Fruit fly (Drosophila melanogaster) whole organism, embryonic: ENCODE results near the gene CG13653.
A peak's percentile ranks its signal among the peaks of the same experiment; 100 is the strongest.

Source experiments
- CG1024 ChIP-seq: fragments of 200-800 bp; sonication (Bioruptor generic); IDR thresholded peaks from 2 replicates; pipeline ENCODE4 v1.3.6; 2022; ENCODE audit warnings: missing biosample characterization, missing genetic modification characterization
- CG10267 ChIP-seq: fragments of 200-800 bp; sonication (Bioruptor generic); optimal IDR thresholded peaks from 2 replicates; lab custom pipeline; 2018; ENCODE audit warnings: missing biosample characterization, mild to moderate bottlenecking, missing genetic modification characterization, moderate library complexity
- CG10979 ChIP-seq: fragments of 200-800 bp; sonication (Bioruptor generic); optimal IDR thresholded peaks from 2 replicates; lab custom pipeline; 2018; ENCODE audit warnings: missing biosample characterization, mild to moderate bottlenecking, missing genetic modification characterization, moderate library complexity
- CG12391 ChIP-seq: fragments of 200-800 bp; sonication (Bioruptor generic); optimal IDR thresholded peaks from 3 replicates; lab custom pipeline; 2018; ENCODE audit warnings: missing biosample characterization, mild to moderate bottlenecking, missing genetic modification characterization, moderate library complexity
- CG15011 ChIP-seq: fragments of 200-800 bp; sonication (Bioruptor generic); optimal IDR thresholded peaks from 3 replicates; lab custom pipeline; 2018; ENCODE audit warnings: missing biosample characterization, mild to moderate bottlenecking, missing genetic modification characterization
- CG16779 ChIP-seq: fragments of 200-800 bp; sonication (Bioruptor generic); IDR thresholded peaks from 2 replicates; pipeline ENCODE4 v1.3.6; 2022; ENCODE audit warnings: missing biosample characterization, missing genetic modification characterization
- CG16815 ChIP-seq: fragments of 200-800 bp; sonication (Bioruptor generic); optimal IDR thresholded peaks from 3 replicates; lab custom pipeline; 2017; ENCODE audit warnings: missing biosample characterization, mild to moderate bottlenecking, missing genetic modification characterization
- CG17359 ChIP-seq: fragments of 200-800 bp; sonication (Bioruptor generic); optimal IDR thresholded peaks from 3 replicates; lab custom pipeline; 2018; ENCODE audit warnings: missing biosample characterization, mild to moderate bottlenecking, missing genetic modification characterization, moderate library complexity
- CG17361 ChIP-seq: fragments of 200-800 bp; sonication (Bioruptor generic); IDR thresholded peaks from 3 replicates; pipeline ENCODE4 v1.3.6; 2022; ENCODE audit warnings: missing biosample characterization, missing genetic modification characterization
- CG2712 ChIP-seq: fragments of 200-800 bp; optimal IDR thresholded peaks from 3 replicates; lab custom pipeline; 2019; ENCODE audit warnings: missing biosample characterization, mild to moderate bottlenecking, missing genetic modification characterization, moderate library complexity
- CG3281 ChIP-seq: fragments of 200-800 bp; sonication (Bioruptor generic); optimal IDR thresholded peaks from 3 replicates; lab custom pipeline; 2017; ENCODE audit warnings: missing biosample characterization, mild to moderate bottlenecking, missing genetic modification characterization
- CG6689 ChIP-seq: fragments of 200-800 bp; sonication (Bioruptor generic); IDR thresholded peaks from 2 replicates; pipeline ENCODE4 v1.3.6; 2022; ENCODE audit warnings: missing biosample characterization, missing genetic modification characterization
- CG7556 ChIP-seq: fragments of 200-800 bp; sonication (Bioruptor generic); optimal IDR thresholded peaks from 2 replicates; lab custom pipeline; 2017; ENCODE audit warnings: missing biosample characterization, mild to moderate bottlenecking, missing genetic modification characterization
- CG7928 ChIP-seq: fragments of 200-800 bp; sonication (Bioruptor generic); optimal IDR thresholded peaks from 2 replicates; lab custom pipeline; 2017; ENCODE audit warnings: missing biosample characterization, mild to moderate bottlenecking, missing genetic modification characterization
- CG8290 ChIP-seq, 3 experiments: fragments of 200-800 bp; sonication (Bioruptor generic); optimal IDR thresholded peaks; 2 replicates each; lab custom pipeline; 2016 to 2019; ENCODE audit warnings: missing biosample characterization in 3 of 3, missing genetic modification characterization in 3 of 3, mild to moderate bottlenecking in 2 of 3, moderate library complexity in 1 of 3
- CG9609 ChIP-seq: fragments of 200-800 bp; sonication (Bioruptor generic); optimal IDR thresholded peaks from 3 replicates; lab custom pipeline; 2016; ENCODE audit warnings: missing biosample characterization, missing genetic modification characterization
- CG9727 ChIP-seq: fragments of 200-800 bp; sonication (Bioruptor generic); optimal IDR thresholded peaks from 3 replicates; lab custom pipeline; 2017; ENCODE audit warnings: missing biosample characterization, mild to moderate bottlenecking, missing genetic modification characterization
- D ChIP-seq, 2 experiments: fragments of 200-800 bp in 1 of 2; fragments of >200 bp in 1 of 2; sonication (Bioruptor generic) in 1 of 2; optimal IDR thresholded peaks; 2 replicates in 1 of 2; 3 replicates in 1 of 2; lab custom pipeline; 2017; ENCODE audit warnings: mild to moderate bottlenecking in 1 of 2, missing biosample characterization in 1 of 2, missing genetic modification characterization in 1 of 2, missing genetic modification reagents in 1 of 2
- Dek ChIP-seq: fragments of 200-800 bp; sonication (Bioruptor generic); optimal IDR thresholded peaks from 3 replicates; lab custom pipeline; 2019; ENCODE audit warnings: missing biosample characterization, mild to moderate bottlenecking, missing genetic modification characterization, moderate library complexity
- E2f1 ChIP-seq: fragments of 200-800 bp; sonication (Bioruptor generic); IDR thresholded peaks from 2 replicates; pipeline ENCODE4 v1.3.6; 2022; ENCODE audit warnings: missing biosample characterization, missing genetic modification characterization
- E2f2 ChIP-seq: fragments of 200-800 bp; sonication (Bioruptor generic); IDR thresholded peaks from 2 replicates; pipeline ENCODE4 v1.3.6; 2022; ENCODE audit warnings: missing biosample characterization, missing genetic modification characterization
- Eip74EF ChIP-seq, 2 experiments: fragments of 200-800 bp in 1 of 2; fragments of >200 bp in 1 of 2; sonication (Bioruptor generic) in 1 of 2; optimal IDR thresholded peaks; 2 replicates each; lab custom pipeline; 2017 to 2019; ENCODE audit warnings: missing biosample characterization in 2 of 2, missing genetic modification characterization in 2 of 2, mild to moderate bottlenecking in 1 of 2, moderate library complexity in 1 of 2
- Hmx ChIP-seq: fragments of 200-800 bp; sonication (Bioruptor generic); optimal IDR thresholded peaks from 2 replicates; lab custom pipeline; 2016; ENCODE audit warnings: missing biosample characterization, missing genetic modification characterization
- Hr3 ChIP-seq: fragments of 200-800 bp; sonication (Bioruptor generic); optimal IDR thresholded peaks from 3 replicates; lab custom pipeline; 2016; ENCODE audit warnings: missing biosample characterization, missing genetic modification characterization
- Med ChIP-seq: fragments of 200-800 bp; sonication (Bioruptor generic); peaks from one replicate; lab custom pipeline; 2016; ENCODE audit warnings: missing biosample characterization, missing genetic modification characterization, mild to moderate bottlenecking, inconsistent platforms, moderate library complexity
- Oli ChIP-seq: fragments of 200-800 bp; sonication (Bioruptor generic); optimal IDR thresholded peaks from 2 replicates; lab custom pipeline; 2018; ENCODE audit warnings: missing biosample characterization, mild to moderate bottlenecking, missing genetic modification characterization, moderate library complexity
- Six4 ChIP-seq: fragments of 200-800 bp; sonication (Bioruptor generic); optimal IDR thresholded peaks from 2 replicates; lab custom pipeline; 2016; ENCODE audit warnings: missing biosample characterization, missing genetic modification characterization
- Sox100B ChIP-seq: fragments of 200-800 bp; sonication (Bioruptor generic); optimal IDR thresholded peaks from 3 replicates; lab custom pipeline; 2018; ENCODE audit warnings: missing biosample characterization, mild to moderate bottlenecking, missing genetic modification characterization
- Stat92E ChIP-seq, 3 experiments: fragments of >200 bp in 2 of 3; fragments of 200-800 bp in 1 of 3; sonication (Bioruptor generic) in 1 of 3; optimal IDR thresholded peaks; 2 replicates each; lab custom pipeline; 2017 to 2019; ENCODE audit warnings: missing biosample characterization in 3 of 3, missing genetic modification characterization in 3 of 3, mild to moderate bottlenecking in 1 of 3, moderate library complexity in 1 of 3
- Tbp ChIP-seq: fragments of >200 bp; optimal IDR thresholded peaks from 2 replicates; lab custom pipeline; 2018; ENCODE audit warnings: missing biosample characterization, missing genetic modification characterization
- Usf ChIP-seq: fragments of 200-800 bp; sonication (Bioruptor generic); optimal IDR thresholded peaks from 2 replicates; lab custom pipeline; 2017; ENCODE audit warnings: missing genotype, missing biosample characterization, missing genetic modification characterization
- Xrp1 ChIP-seq: fragments of 200-800 bp; sonication (Bioruptor generic); IDR thresholded peaks from 2 replicates; pipeline ENCODE4 v1.3.6; 2022; ENCODE audit warnings: missing biosample characterization, missing genetic modification characterization
- chif ChIP-seq, 2 experiments: fragments of 200-800 bp; sonication (Bioruptor generic); optimal IDR thresholded peaks; 3 replicates each; lab custom pipeline; 2016; ENCODE audit warnings: missing biosample characterization in 2 of 2, missing genetic modification characterization in 2 of 2
- dpn ChIP-seq, 2 experiments: fragments of 200-800 bp; sonication (Bioruptor generic); optimal IDR thresholded peaks; 3 replicates each; lab custom pipeline; 2016; ENCODE audit warnings: missing biosample characterization in 2 of 2, missing genetic modification characterization in 2 of 2
- eve ChIP-seq, 2 experiments: fragments of >200 bp; optimal IDR thresholded peaks; 2 replicates each; lab custom pipeline; 2017; ENCODE audit warnings: missing biosample characterization in 2 of 2, missing genetic modification characterization in 2 of 2
- fd96Cb ChIP-seq: fragments of 200-800 bp; sonication (Bioruptor generic); optimal IDR thresholded peaks from 2 replicates; lab custom pipeline; 2018; ENCODE audit warnings: missing biosample characterization, mild to moderate bottlenecking, missing genetic modification characterization, moderate library complexity
- ind ChIP-seq: fragments of 200-800 bp; sonication (Bioruptor generic); optimal IDR thresholded peaks from 3 replicates; lab custom pipeline; 2016; ENCODE audit warnings: missing biosample characterization, missing genetic modification characterization
- lola ChIP-seq, 3 experiments: fragments of >200 bp in 2 of 3; fragments of 200-800 bp in 1 of 3; sonication (Bioruptor generic) in 1 of 3; optimal IDR thresholded peaks; 2 replicates each; lab custom pipeline; 2017 to 2019; ENCODE audit warnings: missing biosample characterization in 3 of 3, missing genetic modification characterization in 3 of 3, mild to moderate bottlenecking in 1 of 3, moderate library complexity in 1 of 3
- nmo ChIP-seq: fragments of 200-800 bp; sonication (Bioruptor generic); optimal IDR thresholded peaks from 2 replicates; lab custom pipeline; 2018; ENCODE audit warnings: missing biosample characterization, mild to moderate bottlenecking, missing genetic modification characterization, moderate library complexity
- pan ChIP-seq, 4 experiments: fragments of >200 bp in 3 of 4; fragments of 200-800 bp in 1 of 4; sonication (Bioruptor generic) in 1 of 4; optimal IDR thresholded peaks in 3 of 4; IDR thresholded peaks in 1 of 4; 2 replicates each; pipeline versions ENCODE4 v1.3.6 to Lab custom; 2017 to 2022; ENCODE audit warnings: missing biosample characterization in 2 of 4, missing genetic modification characterization in 2 of 4, mixed read lengths in 1 of 4
- sens ChIP-seq: fragments of 200-800 bp; sonication (Bioruptor generic); peaks from one replicate; lab custom pipeline; 2016; ENCODE audit warnings: missing biosample characterization, missing genetic modification characterization
- sens-2 ChIP-seq: fragments of 200-800 bp; sonication (Bioruptor generic); IDR thresholded peaks from 2 replicates; pipeline ENCODE4 v1.3.6; 2022; ENCODE audit warnings: missing biosample characterization, missing genetic modification characterization
- sob ChIP-seq: fragments of 200-800 bp; sonication (Bioruptor generic); IDR thresholded peaks from 2 replicates; pipeline ENCODE4 v1.3.6; 2022; ENCODE audit warnings: missing biosample characterization, missing genetic modification characterization
- tgo ChIP-seq: fragments of 200-800 bp; sonication (Bioruptor generic); IDR thresholded peaks from 3 replicates; pipeline ENCODE4 v1.3.6; 2022; ENCODE audit warnings: missing biosample characterization, missing genetic modification characterization
- tin ChIP-seq: fragments of 200-800 bp; sonication (Bioruptor generic); optimal IDR thresholded peaks from 3 replicates; lab custom pipeline; 2016; ENCODE audit warnings: missing biosample characterization, missing genetic modification characterization
- tio ChIP-seq: fragments of 200-800 bp; sonication (Bioruptor generic); optimal IDR thresholded peaks from 2 replicates; lab custom pipeline; 2017; ENCODE audit warnings: missing biosample characterization, missing genetic modification characterization, inconsistent platforms
- trem ChIP-seq: fragments of 200-800 bp; optimal IDR thresholded peaks from 3 replicates; lab custom pipeline; 2019; ENCODE audit warnings: missing biosample characterization, mild to moderate bottlenecking, missing genetic modification characterization, moderate library complexity
- tup ChIP-seq: fragments of 200-800 bp; sonication (Bioruptor generic); optimal IDR thresholded peaks from 2 replicates; lab custom pipeline; 2016; ENCODE audit warnings: missing biosample characterization, mild to moderate bottlenecking, missing genetic modification characterization, moderate library complexity
- unpg ChIP-seq: fragments of 200-800 bp; sonication (Bioruptor generic); optimal IDR thresholded peaks from 3 replicates; lab custom pipeline; 2018; ENCODE audit warnings: missing biosample characterization, mild to moderate bottlenecking, missing genetic modification characterization, moderate library complexity

CG13653 gene

DNA sequence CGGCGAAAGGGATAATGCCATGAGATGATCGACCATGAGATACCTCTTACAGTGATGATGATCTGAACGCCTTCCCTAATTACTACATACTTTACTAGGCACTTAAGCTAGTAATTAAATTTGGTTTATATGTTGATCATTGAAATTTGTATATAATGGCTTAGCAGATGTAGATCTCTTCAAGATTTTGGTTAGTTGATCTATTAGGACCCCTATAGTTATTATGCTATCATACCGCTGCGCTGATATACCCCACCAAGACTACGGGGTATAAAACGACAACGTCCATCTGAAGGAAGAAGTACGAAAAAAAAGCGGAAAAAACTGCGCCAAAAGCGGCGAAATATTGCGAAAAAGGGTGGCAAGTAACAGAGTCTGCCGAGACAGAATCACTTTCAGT lies 21.1 kb upstream of the CG13653 start (continued):
- TF ChIP-seq lola (GFP tag; optimal IDR thresholded peaks at IDR 0.05; lab: Kevin White, UChicago) (peak in 1 of 3 experiments; percentile 55), tup (GFP tag; lab: Kevin White, UChicago) (no peak), dpn (GFP tag; optimal IDR thresholded peaks at IDR 0.05; lab: Kevin White, UChicago) (no peak), CG10267 (peak; percentile 48), chif (GFP tag; optimal IDR thresholded peaks at IDR 0.05; lab: Kevin White, UChicago) (peak in 1 of 2 experiments; percentile 42), trem (tag; lab: Kevin White, UChicago) (peak; percentile 33), E2f2 (no peak), CG16815 (GFP tag; lab: Kevin White, UChicago) (peak; percentile 20), CG17361 (GFP tag; lab: Robert Waterston, UW) (peak; percentile 61), fd96Cb (tag; lab: Kevin White, UChicago) (peak; percentile 59), Six4 (GFP tag; lab: Kevin White, UChicago) (peak; percentile 53), ind (GFP tag; lab: Kevin White, UChicago) (no peak), CG6689 (GFP tag; lab: Robert Waterston, UW) (peak; percentile 50; the same call in 1 of the 2 replicates), Hmx (GFP tag; lab: Kevin White, UChicago) (no peak), sens (peak; percentile 86), sob (GFP tag; lab: Robert Waterston, UW) (no peak), eve (GFP tag; optimal IDR thresholded peaks at IDR 0.05; lab: Kevin White, UChicago) (no peak), CG7556 (GFP tag; lab: Kevin White, UChicago) (peak; percentile 25), Med (GFP tag; lab: Kevin White, UChicago) (peak; percentile 25), tio (no peak), CG17359 (tag; lab: Kevin White, UChicago) (peak; percentile 8), pan (optimal IDR thresholded peaks at IDR 0.05; lab: Kevin White, UChicago) (peak in 1 of 2 experiments; percentile 77), pan (GFP tag; optimal IDR thresholded peaks at IDR 0.05 in 1 of 2, IDR thresholded peaks at IDR 0.05 in 1 of 2) (peak in 1 of 2 experiments; percentile 66), CG1024 (GFP tag; lab: Robert Waterston, UW) (no peak), sens-2 (GFP tag; lab: Robert Waterston, UW) (no peak), Eip74EF (GFP tag; optimal IDR thresholded peaks at IDR 0.05; lab: Kevin White, UChicago) (no peak), Xrp1 (GFP tag; lab: Robert Waterston, UW) (peak; percentile 60; the same call in 1 of the 2 replicates), CG8290 (GFP tag; optimal IDR thresholded peaks at IDR 0.05; lab: Kevin White, UChicago) (no peak), CG8290 (tag; optimal IDR thresholded peaks at IDR 0.05; lab: Kevin White, UChicago) (no peak), CG10979 (tag; lab: Kevin White, UChicago) (peak; percentile 71), Dek (no peak), CG15011 (GFP tag; lab: Kevin White, UChicago) (no peak), tin (GFP tag; lab: Kevin White, UChicago) (peak; percentile 21), tgo (GFP tag; lab: Robert Waterston, UW) (no peak), CG12391 (peak; percentile 15), D (optimal IDR thresholded peaks at IDR 0.05; lab: Kevin White, UChicago) (no peak), D (GFP tag; optimal IDR thresholded peaks at IDR 0.05; lab: Kevin White, UChicago) (peak; percentile 51), CG16779 (GFP tag; lab: Robert Waterston, UW) (no peak), Oli (no peak), Tbp (GFP tag; lab: Kevin White, UChicago) (no peak), E2f1 (GFP tag; lab: Robert Waterston, UW) (no peak), nmo (peak; percentile 41), CG9609 (no peak), Usf (GFP tag; lab: Kevin White, UChicago) (no peak), CG3281 (GFP tag; lab: Kevin White, UChicago) (no peak), CG2712 (peak; percentile 58), Stat92E (GFP tag; optimal IDR thresholded peaks at IDR 0.05; lab: Kevin White, UChicago) (no peak), Sox100B (GFP tag; lab: Kevin White, UChicago) (peak; percentile 12), unpg (GFP tag; lab: Kevin White, UChicago) (peak; percentile 5), Hr3 (GFP tag; lab: Kevin White, UChicago) (peak; percentile 4), CG9727 (GFP tag; lab: Kevin White, UChicago) (peak; percentile 67), CG7928 (GFP tag; lab: Kevin White, UChicago) (no peak)
